Worm (Caenorhabditis elegans): ENCODE data around the gene sel-11.

sel-11 gene

ce11 chrV:11799252-11799822 is 32.2 kb downstream of the sel-11 start (continued):
- peak; percentile 94 for TF ChIP-seq mxl-2 (GFP tag; conservative IDR thresholded peaks at IDR 0.05)
- peak; percentile 74 for TF ChIP-seq ctbp-1 (GFP tag; IDR thresholded peaks at IDR 0.05)
- no peak for TF ChIP-seq F44E2.7 (GFP tag; IDR thresholded peaks at IDR 0.05)
- peak; percentile 99 for TF ChIP-seq nhr-48 (tag; optimal IDR thresholded peaks at IDR 0.05)
- TF ChIP-seq ceh-62 (tag; optimal IDR thresholded peaks at IDR 0.05) = no peak
- peak; percentile 13 for TF ChIP-seq dpl-1 (GFP tag; optimal IDR thresholded peaks at IDR 0.05)
- peak; percentile 65; the same call in 1 of the 2 replicates for TF ChIP-seq ceh-20 (GFP tag; IDR thresholded peaks at IDR 0.05)
- no peak for TF ChIP-seq nhr-42 (GFP tag; IDR thresholded peaks at IDR 0.05)
- peak; percentile 82 for TF ChIP-seq dmd-6 (GFP tag; IDR thresholded peaks at IDR 0.05)
- TF ChIP-seq rbr-2 (tag; optimal IDR thresholded peaks at IDR 0.05) = peak; percentile 30

- TF ChIP-seq lsy-2 (tag; optimal IDR thresholded peaks at IDR 0.05) (peak in 1 of 2 experiments; percentile 34), dve-1 (tag; optimal IDR thresholded peaks at IDR 0.05; ENCODE audit: insufficient read depth) (peak; percentile 1), nhr-28 (tag; optimal IDR thresholded peaks at IDR 0.05) (peak; percentile 28), gei-8 (GFP tag; optimal IDR thresholded peaks at IDR 0.05) (no peak), tra-1 (GFP tag; IDR thresholded peaks at IDR 0.05) (no peak), F10B5.3 (tag; optimal IDR thresholded peaks at IDR 0.05) (no peak), T20F7.1 (GFP tag; optimal IDR thresholded peaks at IDR 0.05) (peak; percentile 24), ceh-32 (tag; optimal IDR thresholded peaks at IDR 0.05; ENCODE audit: poor library complexity) (no peak), daf-16 (GFP tag; optimal IDR thresholded peaks at IDR 0.05) (no peak), daf-16 (tag; optimal IDR thresholded peaks at IDR 0.05) (no peak), mdt-29 (GFP tag; IDR thresholded peaks at IDR 0.05) (no peak), nhr-237 (tag; optimal IDR thresholded peaks at IDR 0.05) (no peak), zfp-2 (tag; optimal IDR thresholded peaks at IDR 0.05) (no peak), Y5F2A.4 (GFP tag; optimal IDR thresholded peaks at IDR 0.05) (no peak), lir-3 (tag; optimal IDR thresholded peaks at IDR 0.05) (no peak), hlh-30 (tag; optimal IDR thresholded peaks at IDR 0.05; ENCODE audit: insufficient read depth) (no peak), hlh-11 (tag; optimal IDR thresholded peaks at IDR 0.05) (peak; percentile 20), arid-1 (GFP tag; conservative IDR thresholded peaks at IDR 0.05) (no peak), nhr-48 (tag; optimal IDR thresholded peaks at IDR 0.05) (peak; percentile 56), mdl-1 (tag; optimal IDR thresholded peaks at IDR 0.05) (peak in 1 of 2 experiments; percentile 17), jun-1 (tag; optimal IDR thresholded peaks at IDR 0.05) (no peak), zag-1 (tag; optimal IDR thresholded peaks at IDR 0.05) (no peak), unc-62 (GFP tag; optimal IDR thresholded peaks at IDR 0.05 in 1 of 2) (no peak), unc-62 (tag; optimal IDR thresholded peaks at IDR 0.05) (no peak), daf-19 (GFP tag; conservative IDR thresholded peaks at IDR 0.05) (no peak)
Observed at ce11 chrV:11800486-11800885, 33.4 kb downstream of the sel-11 start.

- TF ChIP-seq mdl-1 (tag; optimal IDR thresholded peaks at IDR 0.05) (peak in 1 of 2 experiments; percentile 18), hlh-11 (tag; optimal IDR thresholded peaks at IDR 0.05) (peak; percentile 47), cey-2 (tag; optimal IDR thresholded peaks at IDR 0.05; ENCODE audit: borderline replicate concordance, insufficient read depth) (no peak), aha-1 (tag) (peak; percentile 91), nhr-48 (tag; optimal IDR thresholded peaks at IDR 0.05) (peak; percentile 83), dve-1 (tag; optimal IDR thresholded peaks at IDR 0.05; ENCODE audit: insufficient read depth) (peak; percentile 51), nhr-42 (GFP tag; IDR thresholded peaks at IDR 0.05) (0 out of 2 replicates have a peak, but pooled peaks have one; percentile 35), mxl-3 (GFP tag; optimal IDR thresholded peaks at IDR 0.05) (peak; percentile 23), unc-62 (GFP tag; optimal IDR thresholded peaks at IDR 0.05 in 1 of 2) (peak in 1 of 2 experiments; percentile 60), unc-62 (tag; optimal IDR thresholded peaks at IDR 0.05) (no peak), ces-1 (GFP tag; optimal IDR thresholded peaks at IDR 0.05) (no peak), lsy-2 (tag; optimal IDR thresholded peaks at IDR 0.05) (peak; percentile 18 to 56), ZK546.5 (tag; optimal IDR thresholded peaks at IDR 0.05) (no peak)
Observed at ce11 chrV:11801076-11801849, 34.1 kb downstream of the sel-11 start.

All from whole organism, L4 larva.